Fruit fly (Drosophila melanogaster) whole organism, embryonic: ENCODE results near the gene CG8665.

Experiments
- Ada2b ChIP-seq: fragments of 200-800 bp; sonication (Bioruptor generic); IDR thresholded peaks from 2 replicates; pipeline ENCODE4 v1.3.6; 2022; ENCODE audit warnings: missing biosample characterization, missing genetic modification characterization
- Awh ChIP-seq: fragments of 200-800 bp; sonication (Bioruptor generic); IDR thresholded peaks from 2 replicates; pipeline ENCODE4, ENCODE4 v1.3.6; 2022; ENCODE audit warnings: missing biosample characterization, missing genetic modification characterization
- Bteb2 ChIP-seq: fragments of 200-800 bp; sonication (Bioruptor generic); optimal IDR thresholded peaks from 2 replicates; lab custom pipeline; 2016; ENCODE audit warnings: missing biosample characterization, missing genetic modification characterization
- CG10321 ChIP-seq: fragments of 200-800 bp; sonication (Bioruptor generic); IDR thresholded peaks from 2 replicates; pipeline ENCODE4 v1.3.6; 2022; ENCODE audit warnings: missing biosample characterization, missing genetic modification characterization
- CG11085 ChIP-seq: fragments of 200-800 bp; sonication (Bioruptor generic); IDR thresholded peaks from 2 replicates; pipeline ENCODE4 v1.3.6; 2022; ENCODE audit warnings: missing biosample characterization, missing genetic modification characterization
- CG12071 ChIP-seq: fragments of 200-800 bp; sonication (Bioruptor generic); optimal IDR thresholded peaks from 3 replicates; lab custom pipeline; 2018; ENCODE audit warnings: missing biosample characterization, mild to moderate bottlenecking, missing genetic modification characterization
- CG13894 ChIP-seq: fragments of 200-800 bp; sonication (Bioruptor generic); optimal IDR thresholded peaks from 3 replicates; lab custom pipeline; 2018; ENCODE audit warnings: missing biosample characterization, mild to moderate bottlenecking, missing genetic modification characterization, moderate library complexity
- CG15514 ChIP-seq: fragments of 200-800 bp; sonication (Bioruptor generic); optimal IDR thresholded peaks from 3 replicates; lab custom pipeline; 2017; ENCODE audit warnings: missing biosample characterization, missing genetic modification characterization, mild to moderate bottlenecking, moderate library complexity, missing genetic modification reagents
- CG16779 ChIP-seq: fragments of 200-800 bp; sonication (Bioruptor generic); IDR thresholded peaks from 2 replicates; pipeline ENCODE4 v1.3.6; 2022; ENCODE audit warnings: missing biosample characterization, missing genetic modification characterization
- CG16815 ChIP-seq: fragments of 200-800 bp; sonication (Bioruptor generic); optimal IDR thresholded peaks from 3 replicates; lab custom pipeline; 2017; ENCODE audit warnings: missing biosample characterization, mild to moderate bottlenecking, missing genetic modification characterization
- CG17186 ChIP-seq: fragments of 200-800 bp; sonication (Bioruptor generic); optimal IDR thresholded peaks from 3 replicates; lab custom pipeline; 2017; ENCODE audit warnings: missing biosample characterization, missing genetic modification reagents, missing genetic modification characterization
- CG17568 ChIP-seq: fragments of 200-800 bp; sonication (Bioruptor generic); optimal IDR thresholded peaks from 2 replicates; lab custom pipeline; 2018; ENCODE audit warnings: missing biosample characterization, mild to moderate bottlenecking, missing genetic modification characterization, moderate library complexity
- CG17612 ChIP-seq: fragments of 200-800 bp; sonication (Bioruptor generic); IDR thresholded peaks from 2 replicates; pipeline ENCODE4 v1.3.6; 2022; ENCODE audit warnings: missing biosample characterization, missing genetic modification characterization
- CG18599 ChIP-seq: fragments of 200-800 bp; sonication (Bioruptor generic); optimal IDR thresholded peaks from 3 replicates; lab custom pipeline; 2017; ENCODE audit warnings: missing biosample characterization, missing genetic modification characterization, mild to moderate bottlenecking, moderate library complexity, missing genetic modification reagents
- CG2129 ChIP-seq: fragments of 200-800 bp; sonication (Bioruptor generic); IDR thresholded peaks from 2 replicates; pipeline ENCODE4 v1.3.6; 2022; ENCODE audit warnings: missing biosample characterization, missing genetic modification characterization; ENCODE audit not compliant: partially characterized antibody
- CG2199 ChIP-seq: fragments of 200-800 bp; sonication (Bioruptor generic); IDR thresholded peaks from 3 replicates; pipeline ENCODE4 v1.3.6; 2022; ENCODE audit warnings: missing biosample characterization, missing genetic modification characterization
- CG31365 ChIP-seq: fragments of 200-800 bp; sonication (Bioruptor generic); optimal IDR thresholded peaks from 2 replicates; lab custom pipeline; 2018; ENCODE audit warnings: missing biosample characterization, mild to moderate bottlenecking, missing genetic modification characterization
- CG5245 ChIP-seq: fragments of 200-800 bp; sonication (Bioruptor generic); optimal IDR thresholded peaks from 3 replicates; lab custom pipeline; 2016; ENCODE audit warnings: missing biosample characterization, missing genetic modification characterization
- CG5953 ChIP-seq: fragments of 200-800 bp; sonication (Bioruptor generic); IDR thresholded peaks from 2 replicates; pipeline ENCODE4 v1.3.6; 2022; ENCODE audit warnings: missing biosample characterization, missing genetic modification characterization
- CG7839 ChIP-seq: fragments of 200-800 bp; sonication (Bioruptor generic); optimal IDR thresholded peaks from 3 replicates; lab custom pipeline; 2018; ENCODE audit warnings: missing biosample characterization, mild to moderate bottlenecking, missing genetic modification characterization, moderate library complexity
- CG8089 ChIP-seq: fragments of 200-800 bp; sonication (Bioruptor generic); optimal IDR thresholded peaks from 3 replicates; lab custom pipeline; 2016; ENCODE audit warnings: missing biosample characterization, missing genetic modification characterization
- CG8924 ChIP-seq: fragments of 200-800 bp; optimal IDR thresholded peaks from 3 replicates; lab custom pipeline; 2019; ENCODE audit warnings: missing biosample characterization, mild to moderate bottlenecking, missing genetic modification characterization, moderate library complexity
- CG9609 ChIP-seq: fragments of 200-800 bp; sonication (Bioruptor generic); optimal IDR thresholded peaks from 3 replicates; lab custom pipeline; 2016; ENCODE audit warnings: missing biosample characterization, missing genetic modification characterization
- CG9797 ChIP-seq: fragments of 200-800 bp; sonication (Bioruptor generic); optimal IDR thresholded peaks from 3 replicates; lab custom pipeline; 2018; ENCODE audit warnings: missing biosample characterization, mild to moderate bottlenecking, missing genetic modification characterization
- Ets65A ChIP-seq: fragments of 200-800 bp; sonication (Bioruptor generic); peaks from one replicate; lab custom pipeline; 2016; ENCODE audit warnings: missing biosample characterization, missing genetic modification characterization
- Fer3 ChIP-seq: fragments of 200-800 bp; sonication (Bioruptor generic); optimal IDR thresholded peaks from 2 replicates; lab custom pipeline; 2018; ENCODE audit warnings: missing biosample characterization, mild to moderate bottlenecking, missing genetic modification characterization, moderate library complexity
- Hey ChIP-seq: fragments of 200-800 bp; sonication (Bioruptor generic); optimal IDR thresholded peaks from 3 replicates; lab custom pipeline; 2018; ENCODE audit warnings: missing biosample characterization, mild to moderate bottlenecking, missing genetic modification characterization
- Mes4 ChIP-seq: fragments of 200-800 bp; sonication (Bioruptor generic); optimal IDR thresholded peaks from 2 replicates; lab custom pipeline; 2016; ENCODE audit warnings: missing biosample characterization, missing genetic modification characterization
- Mrtf ChIP-seq: fragments of 200-800 bp; sonication (Bioruptor generic); IDR thresholded peaks from 3 replicates; pipeline ENCODE4 v1.3.6; 2022; ENCODE audit warnings: missing biosample characterization, missing genetic modification characterization
- TFAM ChIP-seq: fragments of 200-800 bp; sonication (Bioruptor generic); optimal IDR thresholded peaks from 2 replicates; lab custom pipeline; 2017; ENCODE audit warnings: missing biosample characterization, missing genetic modification characterization, inconsistent platforms
- Usf ChIP-seq: fragments of 200-800 bp; sonication (Bioruptor generic); optimal IDR thresholded peaks from 2 replicates; lab custom pipeline; 2017; ENCODE audit warnings: missing genotype, missing biosample characterization, missing genetic modification characterization
- az2 ChIP-seq: fragments of 200-800 bp; sonication (Bioruptor generic); optimal IDR thresholded peaks from 3 replicates; lab custom pipeline; 2016; ENCODE audit warnings: missing biosample characterization, missing genetic modification characterization
- bowl ChIP-seq: fragments of 200-800 bp; sonication (Bioruptor generic); IDR thresholded peaks from 2 replicates; pipeline ENCODE4 v1.3.6; 2022; ENCODE audit warnings: missing biosample characterization, missing genetic modification characterization
- chif ChIP-seq, 2 experiments: fragments of 200-800 bp; sonication (Bioruptor generic); optimal IDR thresholded peaks; 3 replicates each; lab custom pipeline; 2016; ENCODE audit warnings: missing biosample characterization in 2 of 2, missing genetic modification characterization in 2 of 2
- chn ChIP-seq: fragments of 200-800 bp; sonication (Bioruptor generic); optimal IDR thresholded peaks from 2 replicates; lab custom pipeline; 2016; ENCODE audit warnings: missing biosample characterization, missing genetic modification characterization
- dati ChIP-seq: fragments of 200-800 bp; sonication (Bioruptor generic); IDR thresholded peaks from 2 replicates; pipeline ENCODE4 v1.3.6; 2022; ENCODE audit warnings: missing biosample characterization, missing genetic modification characterization
- disco-r ChIP-seq: fragments of 200-800 bp; sonication (Bioruptor generic); optimal IDR thresholded peaks from 2 replicates; lab custom pipeline; 2016; ENCODE audit warnings: missing biosample characterization, missing genetic modification characterization
- exex ChIP-seq: fragments of 200-800 bp; sonication (Bioruptor generic); optimal IDR thresholded peaks from 4 replicates; lab custom pipeline; 2018; ENCODE audit warnings: missing biosample characterization, mild to moderate bottlenecking, missing genetic modification characterization, moderate library complexity
- ind ChIP-seq: fragments of 200-800 bp; sonication (Bioruptor generic); optimal IDR thresholded peaks from 3 replicates; lab custom pipeline; 2016; ENCODE audit warnings: missing biosample characterization, missing genetic modification characterization
- jigr1 ChIP-seq: fragments of 200-800 bp; sonication (Bioruptor generic); IDR thresholded peaks from 3 replicates; pipeline ENCODE4 v1.3.6; 2022; ENCODE audit warnings: missing biosample characterization, missing genetic modification characterization
- ken ChIP-seq: fragments of 200-800 bp; sonication (Bioruptor generic); IDR thresholded peaks from 3 replicates; pipeline ENCODE4 v1.3.6; 2022; ENCODE audit warnings: missing biosample characterization, missing genetic modification characterization
- lbe ChIP-seq: fragments of 200-800 bp; sonication (Bioruptor generic); optimal IDR thresholded peaks from 2 replicates; lab custom pipeline; 2016; ENCODE audit warnings: missing biosample characterization, mild to moderate bottlenecking, missing genetic modification characterization
- mam ChIP-seq: fragments of 200-800 bp; sonication (Bioruptor generic); optimal IDR thresholded peaks from 3 replicates; lab custom pipeline; 2016; ENCODE audit warnings: missing biosample characterization, missing genetic modification characterization
- nom ChIP-seq: fragments of 200-800 bp; sonication (Bioruptor generic); optimal IDR thresholded peaks from 2 replicates; lab custom pipeline; 2017; ENCODE audit warnings: missing biosample characterization, missing genetic modification characterization, mild to moderate bottlenecking, moderate library complexity, missing genetic modification reagents
- oc ChIP-seq: fragments of 200-800 bp; sonication (Bioruptor generic); optimal IDR thresholded peaks from 2 replicates; lab custom pipeline; 2018; ENCODE audit warnings: missing biosample characterization, mild to moderate bottlenecking, missing genetic modification characterization, moderate library complexity
- pb ChIP-seq: fragments of 200-800 bp; sonication (Bioruptor generic); optimal IDR thresholded peaks from 3 replicates; lab custom pipeline; 2016; ENCODE audit warnings: missing biosample characterization, missing genetic modification characterization
- psq ChIP-seq: fragments of 200-800 bp; sonication (Bioruptor generic); optimal IDR thresholded peaks from 2 replicates; lab custom pipeline; 2017; ENCODE audit warnings: missing biosample characterization, missing genetic modification characterization
- pzg ChIP-seq: fragments of 200-800 bp; sonication (Bioruptor generic); optimal IDR thresholded peaks from 3 replicates; lab custom pipeline; 2018; ENCODE audit warnings: missing biosample characterization, mild to moderate bottlenecking, missing genetic modification characterization, moderate library complexity
- sd ChIP-seq: fragments of 200-800 bp; sonication (Bioruptor generic); optimal IDR thresholded peaks from 3 replicates; lab custom pipeline; 2018; ENCODE audit warnings: missing biosample characterization, mild to moderate bottlenecking, missing genetic modification characterization, moderate library complexity
- sens ChIP-seq: fragments of 200-800 bp; sonication (Bioruptor generic); peaks from one replicate; lab custom pipeline; 2016; ENCODE audit warnings: missing biosample characterization, missing genetic modification characterization
- seq ChIP-seq: fragments of 200-800 bp; sonication (Bioruptor generic); IDR thresholded peaks from 2 replicates; pipeline ENCODE4 v1.3.6; 2022; ENCODE audit warnings: missing biosample characterization, missing genetic modification characterization
- slou ChIP-seq: fragments of 200-800 bp; sonication (Bioruptor generic); optimal IDR thresholded peaks from 3 replicates; lab custom pipeline; 2016; ENCODE audit warnings: missing biosample characterization, missing genetic modification characterization
- wek ChIP-seq: fragments of 200-800 bp; sonication (Bioruptor generic); optimal IDR thresholded peaks from 3 replicates; lab custom pipeline; 2018; ENCODE audit warnings: missing biosample characterization, mild to moderate bottlenecking, missing genetic modification characterization, moderate library complexity

CG8665 gene

dm6 chr2L:21329353-21329752 lies 41.7 kb upstream of the CG8665 start (continued):
- TF ChIP-seq CG5245 (GFP tag; lab: Kevin White, UChicago) (no peak), CG11085 (no peak), Mrtf (no peak), CG13894 (tag; lab: Kevin White, UChicago) (no peak), CG7839 (no peak), exex (tag; lab: Kevin White, UChicago) (peak; percentile 23), CG8924 (no peak), CG16779 (GFP tag; lab: Robert Waterston, UW) (no peak), CG16815 (GFP tag; lab: Kevin White, UChicago) (no peak), CG12071 (GFP tag; lab: Kevin White, UChicago) (no peak), pb (GFP tag; lab: Kevin White, UChicago) (no peak), nom (GFP tag; lab: Kevin White, UChicago) (no peak), CG2129 (GFP tag; lab: Robert Waterston, UW) (no peak), wek (peak; percentile 22), mam (GFP tag; lab: Kevin White, UChicago) (no peak), slou (no peak), psq (no peak), CG31365 (tag; lab: Kevin White, UChicago) (no peak), Fer3 (tag; lab: Kevin White, UChicago) (no peak), TFAM (GFP tag; lab: Kevin White, UChicago) (no peak), dati (GFP tag; lab: Robert Waterston, UW) (no peak), CG17186 (no peak), CG18599 (GFP tag; lab: Kevin White, UChicago) (no peak), jigr1 (GFP tag; lab: Robert Waterston, UW) (no peak), CG9797 (GFP tag; lab: Kevin White, UChicago) (no peak), CG17568 (GFP tag; lab: Kevin White, UChicago) (no peak), sd (no peak), bowl (GFP tag; lab: Robert Waterston, UW) (no peak), CG17612 (no peak), disco-r (GFP tag; lab: Kevin White, UChicago) (no peak), CG2199 (GFP tag; lab: Robert Waterston, UW) (peak; percentile 79; the same call in 2 of the 3 replicates), ken (GFP tag; lab: Robert Waterston, UW) (no peak), chif (GFP tag; optimal IDR thresholded peaks at IDR 0.05; lab: Kevin White, UChicago) (no peak), oc (tag; lab: Kevin White, UChicago) (peak; percentile 21), Awh (GFP tag; lab: Robert Waterston, UW) (no peak), az2 (no peak), CG5953 (GFP tag; lab: Robert Waterston, UW) (no peak), Ets65A (GFP tag; lab: Kevin White, UChicago) (no peak), pzg (no peak), CG15514 (GFP tag; lab: Kevin White, UChicago) (no peak), Mes4 (GFP tag; lab: Kevin White, UChicago) (no peak), seq (GFP tag; lab: Robert Waterston, UW) (no peak), chn (GFP tag; lab: Kevin White, UChicago) (no peak), CG9609 (GFP tag; lab: Kevin White, UChicago) (no peak), CG8089 (GFP tag; lab: Kevin White, UChicago) (no peak), Hey (tag; lab: Kevin White, UChicago) (peak; percentile 9), Ada2b (GFP tag; lab: Robert Waterston, UW) (no peak), ind (GFP tag; lab: Kevin White, UChicago) (no peak), Usf (GFP tag; lab: Kevin White, UChicago) (no peak), Bteb2 (no peak), sens (peak; percentile 15), CG10321 (no peak), lbe (GFP tag; lab: Kevin White, UChicago) (no peak)
